Worm (Caenorhabditis elegans): ENCODE measurements around the gene irld-7.
A peak's percentile ranks its signal among the peaks of the same experiment; 100 is the strongest.

DNA sequence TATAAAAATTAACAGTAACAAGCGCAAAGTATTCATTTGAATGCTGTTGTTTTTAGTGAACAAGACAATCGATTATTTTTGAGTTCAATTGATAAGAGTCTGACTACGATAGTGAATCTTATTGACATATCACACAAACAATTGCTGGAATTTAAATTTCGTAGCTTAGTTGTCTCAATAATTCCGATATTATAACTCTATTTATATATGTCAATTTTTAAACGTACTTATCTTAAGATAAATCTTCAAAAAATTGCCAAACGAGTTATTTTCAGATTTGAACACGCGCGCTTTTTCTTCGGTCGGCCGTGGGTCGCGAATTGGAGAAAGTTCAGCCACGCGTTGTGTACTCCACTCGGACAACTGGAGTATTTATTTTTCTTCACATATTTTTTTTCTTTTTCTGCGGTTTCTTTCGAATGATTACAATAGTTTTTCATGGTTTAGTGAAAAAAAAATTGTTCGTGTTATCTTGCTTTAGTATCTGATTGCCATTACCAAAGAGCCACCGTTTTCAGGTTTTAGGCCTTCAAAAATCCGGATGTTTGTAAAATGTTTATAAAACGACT is 41.6 kb downstream of the irld-7 start, which contains the start of the genes cest-5.1 and C01B10.9:
- no peak for TF ChIP-seq unc-62 (GFP tag; optimal IDR thresholded peaks at IDR 0.05)
- TF ChIP-seq zip-4 (GFP tag; optimal IDR thresholded peaks at IDR 0.05) = peak; percentile 48
- no peak for TF ChIP-seq nhr-84 (tag; optimal IDR thresholded peaks at IDR 0.05)
- TF ChIP-seq mdl-1 (tag; optimal IDR thresholded peaks at IDR 0.05) = peak in 1 of 2 experiments; percentile 28
- TF ChIP-seq sox-4 (tag; optimal IDR thresholded peaks at IDR 0.05) = peak; percentile 86
- peak; percentile 53 for TF ChIP-seq snpc-4 (tag; optimal IDR thresholded peaks at IDR 0.05)
- TF ChIP-seq unc-86 (tag; optimal IDR thresholded peaks at IDR 0.05) = peak; percentile 78
- TF ChIP-seq fos-1 (tag; optimal IDR thresholded peaks at IDR 0.05) = peak; percentile 29
- peak in 1 of 2 experiments; percentile 90 for TF ChIP-seq ztf-11 (tag; optimal IDR thresholded peaks at IDR 0.05)
- TF ChIP-seq nhr-11 (tag; optimal IDR thresholded peaks at IDR 0.05) = peak; percentile 3
- no peak for TF ChIP-seq egl-27 (tag; optimal IDR thresholded peaks at IDR 0.05)
- no peak for TF ChIP-seq pqm-1 (tag; optimal IDR thresholded peaks at IDR 0.05)
- TF ChIP-seq ceh-88 (GFP tag; IDR thresholded peaks at IDR 0.05) = peak; percentile 70

All from whole organism, L1 larva.